Worm (Caenorhabditis elegans) whole organism, L1 larva: Measurements from ENCODE around the gene F54F12.2.

Experiments
- C04F5.9 ChIP-seq: sonication (generic microtip); optimal IDR thresholded peaks from 2 replicates; lab custom pipeline; 2016; ENCODE audit warnings: missing genetic modification characterization, missing compliant biosample characterization
- C34B4.2 ChIP-seq: sonication (generic microtip); optimal IDR thresholded peaks from 2 replicates; lab custom pipeline; 2017; ENCODE audit warnings: mild to moderate bottlenecking, missing genetic modification characterization, missing compliant biosample characterization
- F16B12.6 ChIP-seq: fragments of 150-350 bp; optimal IDR thresholded peaks from 2 replicates; lab custom pipeline; 2014; ENCODE audit warnings: missing biosample characterization, missing genetic modification characterization
- Y116A8C.19 ChIP-seq: sonication (generic microtip); optimal IDR thresholded peaks from 2 replicates; lab custom pipeline; 2016; ENCODE audit warnings: missing compliant biosample characterization, missing genetic modification characterization, borderline replicate concordance
- aha-1 ChIP-seq: fragments of 150-350 bp; optimal IDR thresholded peaks from 2 replicates; lab custom pipeline; 2014; ENCODE audit warnings: missing biosample characterization, missing genetic modification characterization
- aly-2 ChIP-seq: fragments of 150-350 bp; optimal IDR thresholded peaks from 2 replicates; lab custom pipeline; 2014; ENCODE audit warnings: missing biosample characterization, missing genetic modification characterization
- ama-1 ChIP-seq: fragments of 150-350 bp; optimal IDR thresholded peaks from 2 replicates; lab custom pipeline; 2014
- blmp-1 ChIP-seq: fragments of 150-350 bp; optimal IDR thresholded peaks from 2 replicates; lab custom pipeline; 2014; ENCODE audit warnings: missing biosample characterization, missing genetic modification characterization
- ceh-63 ChIP-seq: fragments of 200-800 bp; sonication (Bioruptor generic); optimal IDR thresholded peaks from 2 replicates; lab custom pipeline; 2018; ENCODE audit warnings: mild to moderate bottlenecking, missing genetic modification characterization, missing compliant biosample characterization
- ceh-8 ChIP-seq: fragments of 200-800 bp; sonication (Bioruptor generic); optimal IDR thresholded peaks from 2 replicates; lab custom pipeline; 2018; ENCODE audit warnings: mild to moderate bottlenecking, missing genetic modification characterization, moderate library complexity, missing compliant biosample characterization
- ceh-82 ChIP-seq, 3 experiments: fragments of 150-350 bp in 1 of 3; sonication (generic microtip) in 2 of 3; optimal IDR thresholded peaks; 2 replicates each; lab custom pipeline; 2014 to 2017; ENCODE audit warnings: missing biosample characterization in 3 of 3, missing genetic modification characterization in 3 of 3
- ceh-90 ChIP-seq: sonication (generic microtip); optimal IDR thresholded peaks from 2 replicates; lab custom pipeline; 2016; ENCODE audit warnings: missing genetic modification characterization, missing compliant biosample characterization
- dpl-1 ChIP-seq, 3 experiments: fragments of 150-350 bp in 2 of 3; sonication (generic microtip) in 1 of 3; optimal IDR thresholded peaks; 2 replicates each; lab custom pipeline; 2014 to 2017; ENCODE audit warnings: missing biosample characterization in 3 of 3, missing genetic modification characterization in 3 of 3, missing genetic modification reagents in 3 of 3
- efl-3 ChIP-seq: fragments of 200-800 bp; sonication (Bioruptor generic); optimal IDR thresholded peaks from 2 replicates; lab custom pipeline; 2018; ENCODE audit warnings: mild to moderate bottlenecking, missing genetic modification characterization, missing compliant biosample characterization
- egl-13 ChIP-seq: sonication (generic microtip); optimal IDR thresholded peaks from 2 replicates; lab custom pipeline; 2016; ENCODE audit warnings: missing genotype, missing genetic modification reagents, missing genetic modification characterization, missing compliant biosample characterization
- elt-2 ChIP-seq: sonication (generic microtip); optimal IDR thresholded peaks from 2 replicates; lab custom pipeline; 2016; ENCODE audit warnings: missing genetic modification characterization, mild to moderate bottlenecking, inconsistent platforms, missing compliant biosample characterization, missing genetic modification reagents
- elt-3 ChIP-seq, 6 experiments: fragments of 150-350 bp in 1 of 6; sonication (generic microtip); optimal IDR thresholded peaks; 2 replicates each; lab custom pipeline; 2017 to 2018; ENCODE audit warnings: missing biosample characterization in 6 of 6, missing genetic modification characterization in 6 of 6, inconsistent platforms in 1 of 6
- ets-5 ChIP-seq: fragments of 200-800 bp; sonication (Bioruptor generic); IDR thresholded peaks from 2 replicates; pipeline ENCODE4 v1.3.6; 2022; ENCODE audit warnings: missing genetic modification characterization, missing compliant biosample characterization
- fkh-10 ChIP-seq: sonication (generic microtip); optimal IDR thresholded peaks from 2 replicates; lab custom pipeline; 2017; ENCODE audit warnings: missing biosample characterization, missing genetic modification reagents, missing genetic modification characterization
- fkh-8 ChIP-seq: sonication (generic microtip); optimal IDR thresholded peaks from 2 replicates; lab custom pipeline; 2016; ENCODE audit warnings: mild to moderate bottlenecking, missing genetic modification characterization, missing compliant biosample characterization
- fos-1 ChIP-seq: fragments of 150-350 bp; optimal IDR thresholded peaks from 2 replicates; lab custom pipeline; 2014; ENCODE audit warnings: missing biosample characterization, missing genetic modification characterization
- hlh-17 ChIP-seq: fragments of 200-800 bp; sonication (Bioruptor generic); optimal IDR thresholded peaks from 2 replicates; lab custom pipeline; 2018; ENCODE audit warnings: missing genetic modification characterization, mild to moderate bottlenecking, missing compliant biosample characterization, moderate library complexity, borderline replicate concordance
- hlh-4 ChIP-seq: sonication (generic microtip); optimal IDR thresholded peaks from 2 replicates; lab custom pipeline; 2016; ENCODE audit warnings: mild to moderate bottlenecking, missing genetic modification characterization, missing compliant biosample characterization
- irx-1 ChIP-seq: sonication (generic microtip); optimal IDR thresholded peaks from 2 replicates; lab custom pipeline; 2016; ENCODE audit warnings: missing genetic modification characterization, missing compliant biosample characterization
- lin-14 ChIP-seq: fragments of 200-800 bp; sonication (Bioruptor generic); optimal IDR thresholded peaks from 2 replicates; lab custom pipeline; 2018; ENCODE audit warnings: mild to moderate bottlenecking, missing genetic modification characterization, moderate library complexity, missing compliant biosample characterization
- lsy-2 ChIP-seq, 2 experiments: fragments of 150-350 bp; optimal IDR thresholded peaks; 2 replicates each; lab custom pipeline; 2014; ENCODE audit warnings: missing biosample characterization in 2 of 2, missing genetic modification characterization in 2 of 2
- mdl-1 ChIP-seq, 2 experiments: fragments of 150-350 bp; optimal IDR thresholded peaks; 2 replicates each; lab custom pipeline; 2014 to 2017; ENCODE audit warnings: missing biosample characterization in 2 of 2, missing genetic modification characterization in 2 of 2, inconsistent platforms in 1 of 2
- mep-1 ChIP-seq: fragments of 150-350 bp; optimal IDR thresholded peaks from 2 replicates; lab custom pipeline; 2014; ENCODE audit warnings: missing biosample characterization, missing genetic modification characterization
- nhr-19 ChIP-seq: fragments of 200-800 bp; sonication (Bioruptor generic); conservative IDR thresholded peaks from 2 replicates; pipeline ENCODE4 v1.3.6; 2022; ENCODE audit warnings: missing genetic modification characterization, missing compliant biosample characterization
- nhr-20 ChIP-seq: sonication (generic microtip); optimal IDR thresholded peaks from 2 replicates; lab custom pipeline; 2016; ENCODE audit warnings: mild to moderate bottlenecking, missing genetic modification characterization, missing compliant biosample characterization
- nhr-47 ChIP-seq: sonication (generic microtip); optimal IDR thresholded peaks from 2 replicates; lab custom pipeline; 2016; ENCODE audit warnings: mild to moderate bottlenecking, missing genetic modification characterization, moderate library complexity, missing compliant biosample characterization
- nhr-76 ChIP-seq: sonication (generic microtip); optimal IDR thresholded peaks from 2 replicates; lab custom pipeline; 2017; ENCODE audit warnings: missing biosample characterization, missing genetic modification characterization
- nhr-77 ChIP-seq: fragments of 150-350 bp; optimal IDR thresholded peaks from 2 replicates; lab custom pipeline; 2014; ENCODE audit warnings: missing biosample characterization, missing genetic modification characterization
- nhr-84 ChIP-seq: sonication (generic microtip); optimal IDR thresholded peaks from 2 replicates; lab custom pipeline; 2017; ENCODE audit warnings: missing biosample characterization, missing genetic modification characterization
- nhr-90 ChIP-seq: sonication (generic microtip); optimal IDR thresholded peaks from 2 replicates; lab custom pipeline; 2016; ENCODE audit warnings: mild to moderate bottlenecking, missing genetic modification characterization, missing compliant biosample characterization; ENCODE audit not compliant: poor library complexity
- pag-3 ChIP-seq: sonication (generic microtip); optimal IDR thresholded peaks from 2 replicates; lab custom pipeline; 2017; ENCODE audit warnings: missing genetic modification characterization, mild to moderate bottlenecking, missing compliant biosample characterization, antibody characterized with exemption, borderline replicate concordance; ENCODE audit not compliant: insufficient read depth
- pax-3 ChIP-seq: fragments of 200-800 bp; sonication (Bioruptor generic); optimal IDR thresholded peaks from 2 replicates; lab custom pipeline; 2018; ENCODE audit warnings: mild to moderate bottlenecking, missing genetic modification characterization, moderate library complexity, missing compliant biosample characterization
- pqm-1 ChIP-seq: sonication (generic microtip); optimal IDR thresholded peaks from 3 replicates; lab custom pipeline; 2017; ENCODE audit warnings: missing biosample characterization, missing genetic modification characterization
- rnt-1 ChIP-seq: sonication (generic microtip); optimal IDR thresholded peaks from 2 replicates; lab custom pipeline; 2016; ENCODE audit warnings: mild to moderate bottlenecking, missing genetic modification characterization, moderate library complexity, missing compliant biosample characterization
- snpc-4 ChIP-seq: fragments of 150-350 bp; optimal IDR thresholded peaks from 2 replicates; lab custom pipeline; 2014; ENCODE audit warnings: missing biosample characterization, missing genetic modification characterization
- snu-23 ChIP-seq: sonication (generic microtip); optimal IDR thresholded peaks from 2 replicates; lab custom pipeline; 2016; ENCODE audit warnings: missing genetic modification characterization, missing compliant biosample characterization
- sox-4 ChIP-seq: sonication (generic microtip); optimal IDR thresholded peaks from 2 replicates; lab custom pipeline; 2016; ENCODE audit warnings: missing genetic modification characterization, missing compliant biosample characterization
- swsn-7 ChIP-seq: sonication (generic microtip); optimal IDR thresholded peaks from 2 replicates; lab custom pipeline; 2016; ENCODE audit warnings: missing genetic modification characterization, missing compliant biosample characterization
- unc-130 ChIP-seq: fragments of 150-350 bp; optimal IDR thresholded peaks from 2 replicates; lab custom pipeline; 2017; ENCODE audit warnings: missing biosample characterization, missing genetic modification characterization, inconsistent platforms
- unc-62 ChIP-seq: fragments of 150-350 bp; optimal IDR thresholded peaks from 2 replicates; lab custom pipeline; 2014; ENCODE audit warnings: missing biosample characterization, missing genetic modification reagents, missing genetic modification characterization
- unc-98 ChIP-seq: fragments of 200-800 bp; sonication (Bioruptor generic); IDR thresholded peaks from 2 replicates; pipeline ENCODE4 v1.3.6; 2022; ENCODE audit warnings: missing genetic modification characterization, missing compliant biosample characterization
- vab-15 ChIP-seq: sonication (generic microtip); optimal IDR thresholded peaks from 2 replicates; lab custom pipeline; 2017; ENCODE audit warnings: missing genotype, mild to moderate bottlenecking, missing genetic modification characterization, missing compliant biosample characterization
- xbp-1 ChIP-seq: sonication (generic microtip); optimal IDR thresholded peaks from 2 replicates; lab custom pipeline; 2016; ENCODE audit warnings: missing genetic modification characterization, missing compliant biosample characterization
- zag-1 ChIP-seq: fragments of 150-350 bp; optimal IDR thresholded peaks from 2 replicates; lab custom pipeline; 2014; ENCODE audit warnings: missing biosample characterization, missing genetic modification characterization
- zip-4 ChIP-seq: fragments of 200-800 bp; sonication (Bioruptor generic); optimal IDR thresholded peaks from 2 replicates; lab custom pipeline; 2018; ENCODE audit warnings: mild to moderate bottlenecking, missing genetic modification characterization, moderate library complexity, missing compliant biosample characterization
- ztf-4 ChIP-seq: fragments of 150-350 bp; optimal IDR thresholded peaks from 2 replicates; lab custom pipeline; 2014; ENCODE audit warnings: missing biosample characterization, missing genetic modification characterization

The F54F12.2 gene

DNA sequence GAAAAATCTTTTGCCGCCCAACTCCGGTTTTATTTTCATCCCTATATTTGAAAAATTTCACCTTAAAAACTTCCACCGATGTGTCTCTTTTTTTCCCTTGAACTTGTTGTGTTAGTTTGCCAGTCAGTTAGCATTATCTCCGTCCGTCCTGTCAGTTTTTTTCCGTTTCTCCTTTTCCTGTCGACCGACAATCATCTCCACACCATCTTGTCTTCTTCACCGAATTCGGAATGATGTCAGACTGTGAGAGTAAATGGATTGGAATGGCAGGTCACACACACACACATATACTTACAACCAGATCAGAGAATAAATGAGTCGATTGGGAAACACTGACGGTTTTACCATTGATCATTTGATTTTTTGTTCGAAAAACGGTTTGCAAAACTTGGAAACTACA is 27.9 kb upstream of the F54F12.2 start (continued):
- TF ChIP-seq rnt-1 (tag; lab: Kevin White, UChicago) (no peak), aha-1 (no peak), nhr-90 (tag; lab: Kevin White, UChicago) (peak; percentile 15), mep-1 (tag; lab: Kevin White, UChicago) (peak; percentile 8), pqm-1 (tag; lab: Kevin White, UChicago) (no peak), snpc-4 (tag; lab: Kevin White, UChicago) (no peak), unc-98 (GFP tag; lab: Robert Waterston, UW) (no peak), egl-13 (tag; lab: Kevin White, UChicago) (no peak), fkh-8 (no peak), aly-2 (tag; lab: Kevin White, UChicago) (no peak), unc-130 (tag; lab: Kevin White, UChicago) (peak; percentile 35), ceh-82 (tag; optimal IDR thresholded peaks at IDR 0.05; lab: Kevin White, UChicago) (no peak), efl-3 (no peak), F16B12.6 (tag; lab: Kevin White, UChicago) (no peak), vab-15 (tag; lab: Kevin White, UChicago) (peak; percentile 31), elt-2 (tag; lab: Kevin White, UChicago) (no peak), hlh-4 (no peak), mdl-1 (tag; optimal IDR thresholded peaks at IDR 0.05; lab: Kevin White, UChicago) (no peak), ztf-4 (tag; lab: Kevin White, UChicago) (no peak), elt-3 (tag; optimal IDR thresholded peaks at IDR 0.05; lab: Kevin White, UChicago) (peak in 1 of 6 experiments; percentile 65), lsy-2 (tag; optimal IDR thresholded peaks at IDR 0.05; lab: Kevin White, UChicago) (peak in 1 of 2 experiments; percentile 49), nhr-47 (no peak), fos-1 (tag; lab: Kevin White, UChicago) (no peak), sox-4 (no peak), lin-14 (GFP tag; lab: Kevin White, UChicago) (peak; percentile 84), C34B4.2 (tag; lab: Kevin White, UChicago) (no peak), zip-4 (GFP tag; lab: Kevin White, UChicago) (no peak), pax-3 (no peak), snu-23 (GFP tag; lab: Kevin White, UChicago) (peak; percentile 65), ets-5 (GFP tag; lab: Robert Waterston, UW) (no peak), ceh-90 (tag; lab: Kevin White, UChicago) (no peak), fkh-10 (GFP tag; lab: Kevin White, UChicago) (no peak), ceh-8 (GFP tag; lab: Kevin White, UChicago) (no peak), nhr-19 (GFP tag; lab: Robert Waterston, UW) (no peak), hlh-17 (GFP tag; lab: Kevin White, UChicago) (no peak), irx-1 (tag; lab: Kevin White, UChicago) (no peak), nhr-84 (tag; lab: Kevin White, UChicago) (no peak), unc-62 (GFP tag; lab: Kevin White, UChicago) (no peak), swsn-7 (tag; lab: Kevin White, UChicago) (no peak), nhr-77 (tag; lab: Kevin White, UChicago) (no peak), pag-3 (tag; lab: Kevin White, UChicago) (peak; percentile 34), xbp-1 (tag; lab: Kevin White, UChicago) (no peak)
- TF ChIP-seq, all 84 proteins: peak for 14

DNA sequence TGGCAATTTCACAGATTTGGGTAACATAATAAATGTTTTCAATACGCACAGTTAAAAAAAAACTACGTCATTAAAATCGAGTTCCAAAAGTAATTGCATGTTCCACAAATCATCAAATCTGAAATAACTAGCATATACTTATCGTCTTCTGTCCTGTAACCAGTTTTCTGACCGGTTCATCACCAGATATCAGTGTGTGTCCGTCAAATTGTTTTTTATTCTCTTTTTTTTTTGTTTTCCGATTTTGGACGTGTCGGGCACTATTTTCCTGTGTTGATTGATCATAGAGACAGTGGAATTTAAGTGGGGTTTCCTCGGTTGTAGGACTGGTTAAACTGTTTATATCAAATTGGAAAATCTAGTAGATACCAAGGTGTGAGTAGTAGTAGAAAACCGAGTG is 25.9 kb upstream of the F54F12.2 start:
- TF ChIP-seq hlh-4 (no peak), blmp-1 (tag; lab: Kevin White, UChicago) (no peak), aly-2 (tag; lab: Kevin White, UChicago) (no peak), lsy-2 (tag; optimal IDR thresholded peaks at IDR 0.05; lab: Kevin White, UChicago) (peak in 1 of 2 experiments; percentile 11), Y116A8C.19 (tag; lab: Kevin White, UChicago) (no peak), pax-3 (no peak), C04F5.9 (tag; lab: Kevin White, UChicago) (no peak), unc-98 (GFP tag; lab: Robert Waterston, UW) (no peak), nhr-20 (peak; percentile 18), ceh-63 (GFP tag; lab: Kevin White, UChicago) (no peak), efl-3 (no peak), elt-2 (tag; lab: Kevin White, UChicago) (no peak), dpl-1 (GFP tag; optimal IDR thresholded peaks at IDR 0.05; lab: Kevin White, UChicago) (no peak), ceh-8 (GFP tag; lab: Kevin White, UChicago) (no peak), ets-5 (GFP tag; lab: Robert Waterston, UW) (no peak), nhr-47 (no peak), ama-1 (lab: Kevin White, UChicago) (no peak), nhr-76 (tag; lab: Kevin White, UChicago) (no peak), sox-4 (no peak), zag-1 (tag; lab: Kevin White, UChicago) (no peak), irx-1 (tag; lab: Kevin White, UChicago) (no peak), ceh-82 (tag; optimal IDR thresholded peaks at IDR 0.05; lab: Kevin White, UChicago) (no peak)
